Worm (Caenorhabditis elegans) whole organism, L2 larva: ENCODE data around the gene C24G6.8.

Experiments used
- C34F6.9 ChIP-seq: fragments of 150-350 bp; optimal IDR thresholded peaks from 2 replicates; lab custom pipeline; 2014; ENCODE audit warnings: missing biosample characterization, missing genetic modification characterization
- R02D3.7 ChIP-seq: fragments of 150-350 bp; optimal IDR thresholded peaks from 2 replicates; lab custom pipeline; 2014; ENCODE audit warnings: missing biosample characterization, missing genetic modification characterization
- Y55F3AM.14 ChIP-seq: fragments of 200-800 bp; sonication (Bioruptor generic); optimal IDR thresholded peaks from 2 replicates; lab custom pipeline; 2018; ENCODE audit warnings: mild to moderate bottlenecking, missing genetic modification characterization, missing compliant biosample characterization
- ZK546.5 ChIP-seq: sonication (generic microtip); optimal IDR thresholded peaks from 2 replicates; lab custom pipeline; 2017; ENCODE audit warnings: missing biosample characterization, missing genetic modification characterization
- alr-1 ChIP-seq: fragments of 150-350 bp; optimal IDR thresholded peaks from 2 replicates; lab custom pipeline; 2014; ENCODE audit warnings: missing biosample characterization, missing genetic modification characterization
- aly-2 ChIP-seq: fragments of 150-350 bp; optimal IDR thresholded peaks from 2 replicates; lab custom pipeline; 2014; ENCODE audit warnings: missing biosample characterization, missing genetic modification characterization
- ceh-16 ChIP-seq: fragments of 150-350 bp; optimal IDR thresholded peaks from 2 replicates; lab custom pipeline; 2014; ENCODE audit warnings: missing biosample characterization, missing genetic modification characterization
- ceh-82 ChIP-seq: fragments of 150-350 bp; optimal IDR thresholded peaks from 2 replicates; lab custom pipeline; 2014; ENCODE audit warnings: missing biosample characterization, missing genetic modification characterization
- crh-2 ChIP-seq: sonication (generic microtip); optimal IDR thresholded peaks from 2 replicates; lab custom pipeline; 2017; ENCODE audit warnings: missing biosample characterization, missing genetic modification characterization
- egl-27 ChIP-seq: sonication (generic microtip); optimal IDR thresholded peaks from 3 replicates; lab custom pipeline; 2017; ENCODE audit warnings: missing biosample characterization, missing genetic modification reagents, missing genetic modification characterization
- elt-1 ChIP-seq: fragments of 150-350 bp; optimal IDR thresholded peaks from 2 replicates; lab custom pipeline; 2014; ENCODE audit warnings: missing biosample characterization, missing genetic modification characterization
- fos-1 ChIP-seq: fragments of 150-350 bp; optimal IDR thresholded peaks from 2 replicates; lab custom pipeline; 2014; ENCODE audit warnings: missing biosample characterization, missing genetic modification characterization
- gmeb-1 ChIP-seq: fragments of 150-350 bp; optimal IDR thresholded peaks from 2 replicates; lab custom pipeline; 2014; ENCODE audit warnings: missing biosample characterization, missing genetic modification characterization
- lin-11 ChIP-seq: fragments of 150-350 bp; sonication (generic microtip); optimal IDR thresholded peaks from 2 replicates; lab custom pipeline; 2014; ENCODE audit warnings: missing biosample characterization, missing genetic modification characterization, inconsistent platforms, mixed read lengths
- lin-39 ChIP-seq: fragments of 150-350 bp; optimal IDR thresholded peaks from 2 replicates; lab custom pipeline; 2014; ENCODE audit warnings: missing biosample characterization, missing genetic modification reagents, missing genetic modification characterization
- lsy-2 ChIP-seq, 2 experiments: fragments of 150-350 bp in 1 of 2; sonication (generic microtip) in 1 of 2; optimal IDR thresholded peaks; 2 replicates each; lab custom pipeline; 2014 to 2017; ENCODE audit warnings: missing biosample characterization in 2 of 2, missing genetic modification characterization in 2 of 2
- mab-5 ChIP-seq: fragments of 150-350 bp; optimal IDR thresholded peaks from 2 replicates; lab custom pipeline; 2014; ENCODE audit warnings: missing biosample characterization, missing genetic modification characterization
- mdl-1 ChIP-seq, 2 experiments: fragments of 150-350 bp in 1 of 2; sonication (generic microtip) in 1 of 2; optimal IDR thresholded peaks; 2 replicates each; lab custom pipeline; 2017; ENCODE audit warnings: missing biosample characterization in 2 of 2, missing genetic modification characterization in 2 of 2
- nhr-11 ChIP-seq: fragments of 150-350 bp; optimal IDR thresholded peaks from 2 replicates; lab custom pipeline; 2014; ENCODE audit warnings: missing biosample characterization, missing genetic modification characterization
- nhr-12 ChIP-seq: fragments of 150-350 bp; optimal IDR thresholded peaks from 2 replicates; lab custom pipeline; 2014; ENCODE audit warnings: missing biosample characterization, missing genetic modification characterization
- nhr-129 ChIP-seq: fragments of 150-350 bp; optimal IDR thresholded peaks from 2 replicates; lab custom pipeline; 2014; ENCODE audit warnings: missing biosample characterization, missing genetic modification characterization
- nhr-21 ChIP-seq: fragments of 150-350 bp; optimal IDR thresholded peaks from 2 replicates; lab custom pipeline; 2014; ENCODE audit warnings: missing biosample characterization, missing genetic modification characterization
- nhr-25 ChIP-seq: fragments of 150-350 bp; sonication (generic microtip); optimal IDR thresholded peaks from 3 replicates; lab custom pipeline; 2014; ENCODE audit warnings: missing biosample characterization, missing genetic modification characterization
- nhr-77 ChIP-seq: fragments of 150-350 bp; optimal IDR thresholded peaks from 2 replicates; lab custom pipeline; 2014; ENCODE audit warnings: missing biosample characterization, missing genetic modification characterization
- peb-1 ChIP-seq: fragments of 150-350 bp; optimal IDR thresholded peaks from 2 replicates; lab custom pipeline; 2014; ENCODE audit warnings: missing biosample characterization, missing genetic modification characterization
- skn-1 ChIP-seq: sonication (generic microtip); optimal IDR thresholded peaks from 2 replicates; lab custom pipeline; 2017; ENCODE audit warnings: missing biosample characterization, missing genetic modification characterization
- sma-3 ChIP-seq: sonication (generic microtip); optimal IDR thresholded peaks from 2 replicates; lab custom pipeline; 2016; ENCODE audit warnings: missing genetic modification reagents, missing genetic modification characterization, missing compliant biosample characterization
- snpc-4 ChIP-seq: fragments of 150-350 bp; optimal IDR thresholded peaks from 2 replicates; lab custom pipeline; 2014; ENCODE audit warnings: missing biosample characterization, missing genetic modification characterization
- unc-62 ChIP-seq: fragments of 150-350 bp; optimal IDR thresholded peaks from 2 replicates; lab custom pipeline; 2014; ENCODE audit warnings: missing biosample characterization, missing genetic modification reagents, missing genetic modification characterization
- ztf-11 ChIP-seq: sonication (generic microtip); optimal IDR thresholded peaks from 2 replicates; lab custom pipeline; 2017; ENCODE audit warnings: missing biosample characterization, missing genetic modification characterization

C24G6.8 gene

DNA sequence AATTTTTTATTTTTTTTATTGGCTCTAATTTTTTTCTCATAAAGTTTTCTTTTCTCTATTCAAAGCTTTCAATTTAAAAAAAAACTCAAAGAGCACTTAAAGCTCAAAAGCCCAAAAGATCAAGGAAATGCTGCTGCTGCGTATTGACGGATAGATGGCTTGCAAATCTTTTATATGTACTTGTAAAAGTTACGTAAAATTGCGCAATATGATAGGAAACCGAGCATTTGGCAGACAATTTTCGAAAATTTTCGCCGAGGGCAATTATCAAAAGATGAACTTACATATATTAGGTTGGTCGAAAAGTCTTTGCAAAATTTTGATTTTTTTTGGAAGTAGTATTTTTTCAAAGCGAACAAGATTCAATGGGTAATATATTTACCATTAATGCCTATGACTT, 12.8 kb upstream of the C24G6.8 start:
- TF ChIP-seq nhr-129 (tag; lab: Kevin White, UChicago) (peak; percentile 65), egl-27 (tag; lab: Kevin White, UChicago) (no peak)

DNA sequence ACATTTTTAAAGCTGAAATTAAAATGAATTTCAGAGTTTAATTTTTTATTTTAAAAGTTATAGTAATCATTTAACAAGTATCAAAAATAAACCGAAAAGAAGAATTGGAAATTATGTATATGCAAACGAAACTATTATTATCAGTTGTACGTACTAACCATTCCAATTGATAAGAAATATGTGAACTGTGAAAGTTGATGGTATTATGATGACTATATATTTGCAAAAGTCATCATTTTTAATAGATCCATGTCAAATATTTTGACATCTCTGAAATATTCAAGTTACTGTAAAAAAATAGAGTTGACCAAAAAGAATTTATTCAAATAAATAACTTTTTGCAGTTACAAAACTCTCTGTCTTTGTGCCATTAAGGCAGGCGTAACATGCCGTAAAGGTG, 12.4 kb upstream of the C24G6.8 start, which contains the start of gene ugt-48:
ugt-48 (minus strand) TSS at position 12 of the 400 bp plus-strand sequence.
- TF ChIP-seq fos-1 (tag; lab: Kevin White, UChicago): peak; percentile 51
- TF ChIP-seq lin-39: no peak
- no peak for TF ChIP-seq ceh-82 (tag; lab: Kevin White, UChicago)
- TF ChIP-seq skn-1 (tag; lab: Kevin White, UChicago): peak; percentile 72
- TF ChIP-seq nhr-25: no peak

- TF ChIP-seq elt-1 (tag; lab: Kevin White, UChicago) (no peak), mab-5 (no peak), ceh-16 (tag; lab: Kevin White, UChicago) (no peak)
- TF ChIP-seq, all 48 proteins: peak for 0
Observed at ce11 chrV:5538500-5538899, 2.8 kb upstream of the C24G6.8 start, which contains the start of gene cft-1. cft-1 (plus strand) TSS chrV:5538800.

- TF ChIP-seq C34F6.9 (tag; lab: Kevin White, UChicago) (peak; percentile 43), nhr-129 (tag; lab: Kevin White, UChicago) (peak; percentile 51), lin-11 (tag; lab: Kevin White, UChicago) (no peak)
Observed at ce11 chrV:5536240-5536811, 652 bp upstream of the C24G6.8 start, which contains the start of the genes cox-16 and syp-2. cox-16 (minus strand) TSS chrV:5536243. syp-2 (plus strand) TSS chrV:5536487.

- no peak for TF ChIP-seq crh-2 (tag; lab: Kevin White, UChicago)
- no peak for TF ChIP-seq aly-2 (tag; lab: Kevin White, UChicago)
- TF ChIP-seq sma-3 (GFP tag; lab: Kevin White, UChicago): no peak
- no peak for TF ChIP-seq nhr-129 (tag; lab: Kevin White, UChicago)
- TF ChIP-seq nhr-77: no peak
- TF ChIP-seq peb-1: no peak
- TF ChIP-seq lsy-2 (tag; optimal IDR thresholded peaks at IDR 0.05; lab: Kevin White, UChicago): no peak
- no peak for TF ChIP-seq nhr-21
- TF ChIP-seq gmeb-1 (tag; lab: Kevin White, UChicago): no peak
- TF ChIP-seq ztf-11 (tag; lab: Kevin White, UChicago): no peak
- no peak for TF ChIP-seq nhr-12 (tag; lab: Kevin White, UChicago)
- TF ChIP-seq egl-27 (tag; lab: Kevin White, UChicago): no peak
- TF ChIP-seq unc-62 (GFP tag; lab: Kevin White, UChicago): no peak
- TF ChIP-seq snpc-4: no peak
- no peak for TF ChIP-seq Y55F3AM.14 (GFP tag; lab: Kevin White, UChicago)
- no peak for TF ChIP-seq alr-1 (tag; lab: Kevin White, UChicago)
- no peak for TF ChIP-seq nhr-11 (tag; lab: Kevin White, UChicago)
- TF ChIP-seq R02D3.7: no peak
- no peak for TF ChIP-seq ZK546.5
Observed at ce11 chrV:5533755-5534154, 1.9 kb downstream of the C24G6.8 start, which contains the start of gene grl-1. grl-1 (minus strand) TSS chrV:5533855.

- no peak for TF ChIP-seq skn-1 (tag; lab: Kevin White, UChicago)
- peak; percentile 48 for TF ChIP-seq Y55F3AM.14 (GFP tag; lab: Kevin White, UChicago)
- no peak for TF ChIP-seq ztf-11 (tag; lab: Kevin White, UChicago)
Observed at ce11 chrV:5527694-5528093, 8.0 kb downstream of the C24G6.8 start.

ce11 chrV:5525208-5525607, 10.5 kb downstream of the C24G6.8 start:
- TF ChIP-seq mdl-1 (tag; optimal IDR thresholded peaks at IDR 0.05; lab: Kevin White, UChicago) (no peak), nhr-129 (tag; lab: Kevin White, UChicago) (no peak)
